Fruit fly (Drosophila melanogaster) whole organism, pupa: ENCODE data around the gene CG42512.

Experiments used
- CG12605 ChIP-seq: fragments of 200-800 bp; sonication (Bioruptor generic); IDR thresholded peaks from 2 replicates; pipeline ENCODE4 v1.3.6; 2022; ENCODE audit warnings: missing biosample characterization, missing genetic modification characterization
- CG9948 ChIP-seq: fragments of 200-800 bp; sonication (Bioruptor generic); optimal IDR thresholded peaks from 2 replicates; lab custom pipeline; 2018; ENCODE audit warnings: missing biosample characterization, mild to moderate bottlenecking, missing genetic modification characterization, moderate library complexity
- Ets98B ChIP-seq: fragments of 200-800 bp; sonication (Bioruptor generic); IDR thresholded peaks from 2 replicates; pipeline ENCODE4 v1.3.6; 2022; ENCODE audit warnings: missing biosample characterization, missing genetic modification characterization
- Snoo ChIP-seq: fragments of 200-800 bp; sonication (Bioruptor generic); optimal IDR thresholded peaks from 3 replicates; lab custom pipeline; 2017; ENCODE audit warnings: missing biosample characterization, mild to moderate bottlenecking, missing genetic modification characterization, inconsistent platforms
- gl ChIP-seq: fragments of 200-800 bp; sonication (Bioruptor generic); optimal IDR thresholded peaks from 2 replicates; lab custom pipeline; 2018; ENCODE audit warnings: missing biosample characterization, mild to moderate bottlenecking, missing genetic modification characterization
- rn ChIP-seq: fragments of 200-800 bp; sonication (Bioruptor generic); IDR thresholded peaks from 2 replicates; pipeline ENCODE4 v1.3.6; 2022; ENCODE audit warnings: missing biosample characterization, missing genetic modification characterization

DNA sequence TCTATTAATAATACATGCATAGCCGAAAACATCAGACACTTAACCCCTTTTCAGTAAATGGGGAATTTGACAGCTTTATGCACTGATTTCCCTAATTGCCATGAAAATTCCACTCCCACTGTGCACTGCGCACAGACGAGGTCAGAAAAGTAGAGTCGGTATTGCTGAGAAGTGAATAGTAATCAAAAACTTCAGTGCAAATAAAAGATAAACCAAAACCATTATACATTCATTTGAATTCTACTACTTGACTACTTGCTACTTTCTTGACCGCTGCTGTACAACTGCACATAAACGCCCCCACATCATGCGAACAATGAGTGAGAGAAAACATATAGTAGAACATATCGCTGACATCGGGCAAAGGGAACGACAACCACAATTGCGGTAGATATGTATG lies 40.3 kb downstream of the CG42512 start:
- peak; percentile 61 for TF ChIP-seq CG9948 (tag; lab: Kevin White, UChicago)
- TF ChIP-seq Ets98B (GFP tag; lab: Robert Waterston, UW) = peak; percentile 90
- TF ChIP-seq CG12605 (GFP tag; lab: Robert Waterston, UW) = peak; percentile 87
- TF ChIP-seq rn (GFP tag; lab: Robert Waterston, UW) = peak; percentile 66
- TF ChIP-seq Snoo (tag; lab: Kevin White, UChicago) = peak; percentile 48
- TF ChIP-seq gl (tag; lab: Kevin White, UChicago) = peak; percentile 43
